Worm (Caenorhabditis elegans) whole organism, L2 larva: ENCODE data around the gene lron-10.
A peak's percentile ranks its signal among the peaks of the same experiment; 100 is the strongest.

Source experiments
- C34F6.9 ChIP-seq: fragments of 150-350 bp; optimal IDR thresholded peaks from 2 replicates; lab custom pipeline; 2014; ENCODE audit warnings: missing biosample characterization, missing genetic modification characterization
- F13H6.1 ChIP-seq: sonication (generic microtip); optimal IDR thresholded peaks from 2 replicates; lab custom pipeline; 2016; ENCODE audit warnings: missing genetic modification characterization, missing compliant biosample characterization
- R02D3.7 ChIP-seq: fragments of 150-350 bp; optimal IDR thresholded peaks from 2 replicates; lab custom pipeline; 2014; ENCODE audit warnings: missing biosample characterization, missing genetic modification characterization
- Y55F3AM.14 ChIP-seq: fragments of 200-800 bp; sonication (Bioruptor generic); optimal IDR thresholded peaks from 2 replicates; lab custom pipeline; 2018; ENCODE audit warnings: mild to moderate bottlenecking, missing genetic modification characterization, missing compliant biosample characterization
- ZK546.5 ChIP-seq: sonication (generic microtip); optimal IDR thresholded peaks from 2 replicates; lab custom pipeline; 2017; ENCODE audit warnings: missing biosample characterization, missing genetic modification characterization
- ama-1 ChIP-seq: fragments of 150-350 bp; optimal IDR thresholded peaks from 2 replicates; lab custom pipeline; 2018; ENCODE audit warnings: inconsistent platforms
- blmp-1 ChIP-seq: sonication (generic microtip); optimal IDR thresholded peaks from 2 replicates; lab custom pipeline; 2017; ENCODE audit warnings: missing genetic modification characterization, mild to moderate bottlenecking, missing compliant biosample characterization, antibody characterized with exemption, moderate library complexity; ENCODE audit not compliant: insufficient read depth
- ceh-16 ChIP-seq: fragments of 150-350 bp; optimal IDR thresholded peaks from 2 replicates; lab custom pipeline; 2014; ENCODE audit warnings: missing biosample characterization, missing genetic modification characterization
- ceh-82 ChIP-seq: fragments of 150-350 bp; optimal IDR thresholded peaks from 2 replicates; lab custom pipeline; 2014; ENCODE audit warnings: missing biosample characterization, missing genetic modification characterization
- crh-2 ChIP-seq: sonication (generic microtip); optimal IDR thresholded peaks from 2 replicates; lab custom pipeline; 2017; ENCODE audit warnings: missing biosample characterization, missing genetic modification characterization
- dmd-4 ChIP-seq: sonication (generic microtip); optimal IDR thresholded peaks from 2 replicates; lab custom pipeline; 2017; ENCODE audit warnings: missing biosample characterization, missing genetic modification characterization
- egl-27 ChIP-seq: sonication (generic microtip); optimal IDR thresholded peaks from 3 replicates; lab custom pipeline; 2017; ENCODE audit warnings: missing biosample characterization, missing genetic modification reagents, missing genetic modification characterization
- elt-1 ChIP-seq: fragments of 150-350 bp; optimal IDR thresholded peaks from 2 replicates; lab custom pipeline; 2014; ENCODE audit warnings: missing biosample characterization, missing genetic modification characterization
- fos-1 ChIP-seq: fragments of 150-350 bp; optimal IDR thresholded peaks from 2 replicates; lab custom pipeline; 2014; ENCODE audit warnings: missing biosample characterization, missing genetic modification characterization
- lin-11 ChIP-seq: fragments of 150-350 bp; sonication (generic microtip); optimal IDR thresholded peaks from 2 replicates; lab custom pipeline; 2014; ENCODE audit warnings: missing biosample characterization, missing genetic modification characterization, inconsistent platforms, mixed read lengths
- lin-13 ChIP-seq: fragments of 150-350 bp; optimal IDR thresholded peaks from 2 replicates; lab custom pipeline; 2014; ENCODE audit warnings: missing biosample characterization, missing genetic modification reagents, missing genetic modification characterization
- lin-39 ChIP-seq: fragments of 150-350 bp; optimal IDR thresholded peaks from 2 replicates; lab custom pipeline; 2014; ENCODE audit warnings: missing biosample characterization, missing genetic modification reagents, missing genetic modification characterization
- lsy-2 ChIP-seq, 2 experiments: fragments of 150-350 bp in 1 of 2; sonication (generic microtip) in 1 of 2; optimal IDR thresholded peaks; 2 replicates each; lab custom pipeline; 2014 to 2017; ENCODE audit warnings: missing biosample characterization in 2 of 2, missing genetic modification characterization in 2 of 2
- mab-5 ChIP-seq: fragments of 150-350 bp; optimal IDR thresholded peaks from 2 replicates; lab custom pipeline; 2014; ENCODE audit warnings: missing biosample characterization, missing genetic modification characterization
- mbf-1 ChIP-seq: sonication (generic microtip); optimal IDR thresholded peaks from 2 replicates; lab custom pipeline; 2017; ENCODE audit warnings: missing biosample characterization, missing genetic modification characterization
- mdl-1 ChIP-seq, 2 experiments: fragments of 150-350 bp in 1 of 2; sonication (generic microtip) in 1 of 2; optimal IDR thresholded peaks; 2 replicates each; lab custom pipeline; 2017; ENCODE audit warnings: missing biosample characterization in 2 of 2, missing genetic modification characterization in 2 of 2
- nhr-10 ChIP-seq: sonication (generic microtip); optimal IDR thresholded peaks from 2 replicates; lab custom pipeline; 2017; ENCODE audit warnings: missing biosample characterization, missing genetic modification characterization
- nhr-11 ChIP-seq: fragments of 150-350 bp; optimal IDR thresholded peaks from 2 replicates; lab custom pipeline; 2014; ENCODE audit warnings: missing biosample characterization, missing genetic modification characterization
- nhr-12 ChIP-seq: fragments of 150-350 bp; optimal IDR thresholded peaks from 2 replicates; lab custom pipeline; 2014; ENCODE audit warnings: missing biosample characterization, missing genetic modification characterization
- nhr-129 ChIP-seq: fragments of 150-350 bp; optimal IDR thresholded peaks from 2 replicates; lab custom pipeline; 2014; ENCODE audit warnings: missing biosample characterization, missing genetic modification characterization
- nhr-23 ChIP-seq: fragments of 150-350 bp; optimal IDR thresholded peaks from 2 replicates; lab custom pipeline; 2014; ENCODE audit warnings: missing biosample characterization, missing genetic modification reagents, missing genetic modification characterization
- nhr-25 ChIP-seq: fragments of 150-350 bp; sonication (generic microtip); optimal IDR thresholded peaks from 3 replicates; lab custom pipeline; 2014; ENCODE audit warnings: missing biosample characterization, missing genetic modification characterization
- nhr-6 ChIP-seq: fragments of 150-350 bp; optimal IDR thresholded peaks from 2 replicates; lab custom pipeline; 2014; ENCODE audit warnings: missing biosample characterization, missing genetic modification characterization
- nhr-77 ChIP-seq: fragments of 150-350 bp; optimal IDR thresholded peaks from 2 replicates; lab custom pipeline; 2014; ENCODE audit warnings: missing biosample characterization, missing genetic modification characterization
- peb-1 ChIP-seq: fragments of 150-350 bp; optimal IDR thresholded peaks from 2 replicates; lab custom pipeline; 2014; ENCODE audit warnings: missing biosample characterization, missing genetic modification characterization
- sem-4 ChIP-seq: fragments of 150-350 bp; optimal IDR thresholded peaks from 2 replicates; lab custom pipeline; 2014; ENCODE audit warnings: missing biosample characterization, missing genetic modification reagents, missing genetic modification characterization
- skn-1 ChIP-seq: sonication (generic microtip); optimal IDR thresholded peaks from 2 replicates; lab custom pipeline; 2017; ENCODE audit warnings: missing biosample characterization, missing genetic modification characterization
- sma-3 ChIP-seq: sonication (generic microtip); optimal IDR thresholded peaks from 2 replicates; lab custom pipeline; 2016; ENCODE audit warnings: missing genetic modification reagents, missing genetic modification characterization, missing compliant biosample characterization
- sma-9 ChIP-seq, 2 experiments: fragments of 150-350 bp in 1 of 2; sonication (generic microtip) in 1 of 2; optimal IDR thresholded peaks; 2 replicates each; lab custom pipeline; 2014 to 2016; ENCODE audit warnings: missing genetic modification characterization in 2 of 2, mild to moderate bottlenecking in 1 of 2, missing biosample characterization in 1 of 2, missing compliant biosample characterization in 1 of 2, missing genetic modification reagents in 1 of 2, moderate library complexity in 1 of 2
- unc-39 ChIP-seq: fragments of 150-350 bp; optimal IDR thresholded peaks from 2 replicates; lab custom pipeline; 2014; ENCODE audit warnings: missing biosample characterization, missing genetic modification characterization
- unc-55 ChIP-seq: fragments of 150-350 bp; sonication (generic microtip); optimal IDR thresholded peaks from 3 replicates; lab custom pipeline; 2014; ENCODE audit warnings: missing biosample characterization, missing genetic modification reagents, missing genetic modification characterization
- unc-62 ChIP-seq: fragments of 150-350 bp; optimal IDR thresholded peaks from 2 replicates; lab custom pipeline; 2014; ENCODE audit warnings: missing biosample characterization, missing genetic modification reagents, missing genetic modification characterization
- zag-1 ChIP-seq: fragments of 150-350 bp; optimal IDR thresholded peaks from 2 replicates; lab custom pipeline; 2014; ENCODE audit warnings: missing biosample characterization, missing genetic modification characterization
- ztf-11 ChIP-seq: sonication (generic microtip); optimal IDR thresholded peaks from 2 replicates; lab custom pipeline; 2017; ENCODE audit warnings: missing biosample characterization, missing genetic modification characterization

The lron-10 gene

ce11 chrIII:10653479-10653878 lies 32.3 kb upstream of the lron-10 start:
- TF ChIP-seq dmd-4 (tag; lab: Kevin White, UChicago) (no peak), lin-13 (no peak), unc-39 (tag; lab: Kevin White, UChicago) (no peak), lsy-2 (tag; optimal IDR thresholded peaks at IDR 0.05; lab: Kevin White, UChicago) (no peak), mab-5 (tag; lab: Kevin White, UChicago) (no peak), elt-1 (no peak), nhr-23 (tag; lab: Kevin White, UChicago) (no peak), C34F6.9 (tag; lab: Kevin White, UChicago) (no peak), sma-3 (GFP tag; lab: Kevin White, UChicago) (no peak), nhr-6 (no peak), ama-1 (lab: Kevin White, UChicago) (no peak), R02D3.7 (tag; lab: Kevin White, UChicago) (no peak), Y55F3AM.14 (GFP tag; lab: Kevin White, UChicago) (no peak), zag-1 (no peak), ZK546.5 (no peak), sma-9 (GFP tag; optimal IDR thresholded peaks at IDR 0.05; lab: Kevin White, UChicago) (no peak), sma-9 (tag; optimal IDR thresholded peaks at IDR 0.05; lab: Kevin White, UChicago) (no peak), egl-27 (tag; lab: Kevin White, UChicago) (no peak), ztf-11 (tag; lab: Kevin White, UChicago) (no peak), peb-1 (no peak)

- no peak for TF ChIP-seq unc-62
- TF ChIP-seq nhr-23 (tag; lab: Kevin White, UChicago) = no peak
- no peak for TF ChIP-seq lin-13
- TF ChIP-seq mdl-1 (tag; optimal IDR thresholded peaks at IDR 0.05; lab: Kevin White, UChicago) = no peak
- no peak for TF ChIP-seq nhr-12
- TF ChIP-seq mab-5 (tag; lab: Kevin White, UChicago) = no peak
- TF ChIP-seq sem-4 (tag; lab: Kevin White, UChicago) = no peak
- TF ChIP-seq unc-55 (GFP tag; lab: Kevin White, UChicago) = no peak
- no peak for TF ChIP-seq blmp-1 (tag; lab: Kevin White, UChicago)
- no peak for TF ChIP-seq nhr-10
Measured at ce11 chrIII:10652833-10653232, 31.7 kb upstream of the lron-10 start.

- TF ChIP-seq fos-1 (tag; lab: Kevin White, UChicago) = peak; percentile 18
- peak; percentile 46 for TF ChIP-seq nhr-129 (tag; lab: Kevin White, UChicago)
- TF ChIP-seq nhr-77 = no peak
- TF ChIP-seq nhr-25 (tag; lab: Kevin White, UChicago) = peak; percentile 6
- peak; percentile 38 to 61 for TF ChIP-seq lsy-2 (tag; optimal IDR thresholded peaks at IDR 0.05; lab: Kevin White, UChicago)
- peak in 1 of 2 experiments; percentile 24 for TF ChIP-seq mdl-1 (tag; optimal IDR thresholded peaks at IDR 0.05; lab: Kevin White, UChicago)
- peak; percentile 20 for TF ChIP-seq crh-2
- TF ChIP-seq mab-5 (tag; lab: Kevin White, UChicago) = peak; percentile 20
- no peak for TF ChIP-seq peb-1
- no peak for TF ChIP-seq unc-62
- peak; percentile 34 for TF ChIP-seq lin-11 (tag; lab: Kevin White, UChicago)
- TF ChIP-seq zag-1 = peak; percentile 20
- no peak for TF ChIP-seq nhr-11
- TF ChIP-seq unc-55 (GFP tag; lab: Kevin White, UChicago) = peak; percentile 62
- no peak for TF ChIP-seq nhr-12
- no peak for TF ChIP-seq blmp-1 (tag; lab: Kevin White, UChicago)
- no peak for TF ChIP-seq skn-1 (tag; lab: Kevin White, UChicago)
- TF ChIP-seq lin-39 (tag; lab: Kevin White, UChicago) = no peak
- TF ChIP-seq C34F6.9 (tag; lab: Kevin White, UChicago) = peak; percentile 53
- TF ChIP-seq Y55F3AM.14 (GFP tag; lab: Kevin White, UChicago) = no peak
- no peak for TF ChIP-seq mbf-1 (tag; lab: Kevin White, UChicago)
- peak; percentile 83 for TF ChIP-seq F13H6.1
- no peak for TF ChIP-seq ZK546.5
- TF ChIP-seq egl-27 (tag; lab: Kevin White, UChicago) = peak; percentile 5
Measured at ce11 chrIII:10651634-10652033, 30.5 kb upstream of the lron-10 start.

ce11 chrIII:10649219-10649618 lies 28.1 kb upstream of the lron-10 start, which contains the start of gene emg-1:
Gene emg-1, plus strand, starts transcription at chrIII:10649519.
- TF ChIP-seq mab-5 (tag; lab: Kevin White, UChicago) (no peak), sem-4 (tag; lab: Kevin White, UChicago) (no peak), ama-1 (lab: Kevin White, UChicago) (no peak), egl-27 (tag; lab: Kevin White, UChicago) (no peak), elt-1 (no peak), R02D3.7 (tag; lab: Kevin White, UChicago) (no peak), blmp-1 (tag; lab: Kevin White, UChicago) (no peak), ceh-16 (no peak), lin-11 (tag; lab: Kevin White, UChicago) (no peak), nhr-25 (tag; lab: Kevin White, UChicago) (no peak), nhr-10 (no peak), ceh-82 (tag; lab: Kevin White, UChicago) (no peak), dmd-4 (tag; lab: Kevin White, UChicago) (no peak), nhr-77 (no peak)
- TF ChIP-seq, all 48 proteins: peak for 0
